Fruit fly (Drosophila melanogaster): ENCODE results near the gene inaF-C.

DNA sequence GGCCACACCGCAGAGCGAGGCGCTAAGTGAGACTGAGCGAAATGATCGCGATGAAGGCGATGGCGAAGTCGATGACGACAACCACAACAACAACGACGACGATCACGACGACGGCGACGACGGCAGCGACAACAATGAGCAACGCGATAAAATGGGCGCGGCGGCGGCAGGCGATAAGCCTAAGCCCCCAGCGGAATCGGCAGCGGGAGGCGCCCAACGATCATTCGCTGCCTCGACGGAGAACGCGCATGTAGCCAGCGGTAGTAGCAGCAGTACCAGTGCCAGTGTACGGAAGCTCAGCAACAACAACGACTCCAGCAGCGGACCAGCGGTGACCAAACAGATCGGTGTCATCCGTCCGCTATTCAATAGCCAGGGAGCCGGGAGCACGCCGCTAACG is 48.1 kb downstream of the inaF-C start:
- TF ChIP-seq CG5204 (GFP tag; optimal IDR thresholded peaks at IDR 0.05) (no peak), toe (GFP tag; optimal IDR thresholded peaks at IDR 0.05) (no peak), CG11617 (GFP tag; optimal IDR thresholded peaks at IDR 0.05) (no peak), ovo (GFP tag; optimal IDR thresholded peaks at IDR 0.05) (peak; percentile 37), CG7045 (GFP tag; optimal IDR thresholded peaks at IDR 0.05) (no peak), cic (GFP tag; optimal IDR thresholded peaks at IDR 0.05) (peak; percentile 75), bab1 (GFP tag; optimal IDR thresholded peaks at IDR 0.05) (peak; percentile 50), CG33017 (tag; optimal IDR thresholded peaks at IDR 0.05) (no peak), CG7101 (tag; optimal IDR thresholded peaks at IDR 0.05) (peak; percentile 27), CG1620 (GFP tag; optimal IDR thresholded peaks at IDR 0.05) (no peak), cnc (optimal IDR thresholded peaks at IDR 0.05) (no peak)
